Worm (Caenorhabditis elegans) whole organism, L4/young adult: ENCODE measurements around the gene sdz-38.
A peak's percentile ranks its signal among the peaks of the same experiment; 100 is the strongest.

Experiments
- W03F9.2 ChIP-seq: fragments of 150-350 bp; optimal IDR thresholded peaks from 2 replicates; lab custom pipeline; 2014; ENCODE audit warnings: missing biosample characterization, missing genetic modification characterization
- dao-5 ChIP-seq: sonication (generic microtip); optimal IDR thresholded peaks from 2 replicates; lab custom pipeline; 2016; ENCODE audit warnings: missing genotype, missing genetic modification characterization, moderate library complexity, missing compliant biosample characterization
- him-1 ChIP-seq: sonication (generic microtip); optimal IDR thresholded peaks from 2 replicates; lab custom pipeline; 2016; ENCODE audit warnings: missing genotype, missing genetic modification reagents, missing genetic modification characterization, missing compliant biosample characterization

The sdz-38 gene

ce11 chrII:9938877-9939276 lies 42.8 kb downstream of the sdz-38 start, which contains the start of the genes C05C10.7 and C05C10.5:
Gene C05C10.7, minus strand, starts transcription at chrII:9938971.
Gene C05C10.5, plus strand, starts transcription at chrII:9939040.
- TF ChIP-seq dao-5 (no peak), him-1 (tag; lab: Kevin White, UChicago) (no peak)

DNA sequence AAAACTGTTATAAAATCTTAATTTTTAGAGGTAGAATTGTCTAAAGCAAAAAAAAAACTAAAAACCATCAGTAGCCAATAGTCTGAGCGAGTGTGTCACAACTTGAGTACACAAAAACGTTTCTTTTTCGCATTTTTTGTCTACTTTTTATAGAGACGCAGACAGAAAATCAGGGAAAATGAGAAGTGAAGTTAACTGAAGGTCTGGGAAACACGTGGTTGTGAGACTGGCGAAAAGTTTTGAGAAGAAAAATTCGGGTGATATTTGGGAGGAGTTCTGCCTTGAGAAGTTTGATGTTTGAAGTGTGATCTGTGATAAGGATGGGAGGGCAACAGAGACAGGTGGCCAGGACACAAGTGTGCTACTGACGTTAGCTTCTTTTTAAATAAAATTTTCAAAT lies 44.0 kb downstream of the sdz-38 start:
- TF ChIP-seq W03F9.2 (peak; percentile 66), him-1 (tag; lab: Kevin White, UChicago) (no peak)

DNA sequence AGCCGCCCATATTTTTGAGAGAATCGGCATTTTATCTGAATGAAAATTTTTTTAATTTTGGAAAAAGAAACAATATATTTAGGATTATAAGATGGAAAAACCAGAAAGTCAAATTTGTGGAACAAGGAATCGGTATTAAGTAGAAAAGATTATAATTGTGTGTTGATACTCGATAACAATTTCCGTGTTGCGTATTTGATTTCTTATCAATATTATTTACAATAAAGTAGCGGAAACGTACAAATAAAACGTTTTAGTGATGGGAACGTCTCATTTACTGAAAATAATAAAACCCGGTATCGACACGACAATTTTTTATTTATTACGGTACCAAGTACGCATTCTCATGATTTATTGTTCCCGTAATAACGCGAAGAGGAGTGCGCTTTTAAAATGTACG lies 44.8 kb downstream of the sdz-38 start, which contains the start of gene C05C10.3:
C05C10.3 (minus strand) TSS at position 35 of the 400 bp plus-strand sequence.
- no peak for TF ChIP-seq him-1 (tag; lab: Kevin White, UChicago)
- TF ChIP-seq W03F9.2 = no peak
- TF ChIP-seq dao-5 = no peak

- no peak for TF ChIP-seq him-1 (tag; lab: Kevin White, UChicago)
- TF ChIP-seq W03F9.2 = no peak
- TF ChIP-seq dao-5 = no peak
These were observed 46.0 kb downstream of the sdz-38 start for ce11 chrII:9935664-9936063.

ce11 chrII:9935044-9935599 lies 46.5 kb downstream of the sdz-38 start:
- TF ChIP-seq him-1 (tag; lab: Kevin White, UChicago) (no peak), W03F9.2 (no peak), dao-5 (no peak)

DNA sequence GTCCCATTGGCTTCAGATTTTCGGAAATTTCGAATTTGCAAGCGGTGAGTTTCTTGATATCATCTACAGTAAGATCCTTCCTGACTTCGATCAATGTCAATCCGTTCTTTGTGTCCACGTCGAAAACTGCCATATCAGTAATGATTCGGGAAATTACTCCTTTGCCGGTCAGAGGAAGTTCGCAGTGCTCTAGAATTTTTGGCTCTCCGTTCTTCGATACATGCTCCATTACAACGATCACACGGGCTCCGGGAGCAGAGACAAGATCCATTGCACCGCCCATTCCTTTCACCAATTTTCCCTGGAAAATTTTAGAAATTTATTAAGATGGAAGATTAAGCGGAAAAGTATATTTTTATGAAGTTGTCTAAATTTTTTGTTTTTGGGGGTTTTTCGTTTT lies 47.1 kb downstream of the sdz-38 start:
- TF ChIP-seq dao-5 = no peak
- TF ChIP-seq W03F9.2 = no peak

ce11 chrII:9933947-9934383 lies 47.7 kb downstream of the sdz-38 start:
- TF ChIP-seq dao-5 = no peak
- peak; percentile 24 for TF ChIP-seq W03F9.2
- TF ChIP-seq him-1 (tag; lab: Kevin White, UChicago) = no peak

ce11 chrII:9931476-9931875 lies 50.2 kb downstream of the sdz-38 start, which contains the start of gene pho-11:
Gene pho-11, plus strand, starts transcription at chrII:9931849.
- TF ChIP-seq him-1 (tag; lab: Kevin White, UChicago) (no peak), dao-5 (no peak), W03F9.2 (no peak)

ce11 chrII:9931012-9931411 lies 50.6 kb downstream of the sdz-38 start:
- TF ChIP-seq W03F9.2 (no peak), dao-5 (no peak), him-1 (tag; lab: Kevin White, UChicago) (no peak)
